Worm (Caenorhabditis elegans): Measurements from ENCODE around the gene F44E2.8.
A peak's percentile ranks its signal among the peaks of the same experiment; 100 is the strongest.

Gene F44E2.8

DNA sequence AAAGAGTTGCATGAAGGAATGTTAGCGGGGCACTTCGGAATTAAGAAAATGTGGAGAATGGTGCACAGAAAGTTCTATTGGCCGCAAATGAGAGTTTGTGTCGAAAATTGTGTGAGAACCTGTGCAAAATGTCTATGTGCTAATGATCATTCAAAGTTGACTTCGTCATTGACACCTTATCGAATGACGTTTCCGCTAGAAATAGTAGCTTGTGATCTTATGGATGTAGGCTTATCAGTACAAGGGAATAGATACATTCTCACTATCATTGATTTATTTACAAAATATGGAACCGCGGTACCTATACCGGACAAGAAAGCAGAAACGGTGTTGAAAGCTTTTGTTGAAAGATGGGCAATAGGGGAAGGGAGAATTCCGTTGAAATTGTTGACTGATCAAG lies 8.8 kb upstream of the F44E2.8 start:
- TF ChIP-seq ztf-29 (GFP tag; IDR thresholded peaks at IDR 0.05) (no peak), med-1 (GFP tag; optimal IDR thresholded peaks at IDR 0.05; ENCODE audit: insufficient read depth) (no peak)

DNA sequence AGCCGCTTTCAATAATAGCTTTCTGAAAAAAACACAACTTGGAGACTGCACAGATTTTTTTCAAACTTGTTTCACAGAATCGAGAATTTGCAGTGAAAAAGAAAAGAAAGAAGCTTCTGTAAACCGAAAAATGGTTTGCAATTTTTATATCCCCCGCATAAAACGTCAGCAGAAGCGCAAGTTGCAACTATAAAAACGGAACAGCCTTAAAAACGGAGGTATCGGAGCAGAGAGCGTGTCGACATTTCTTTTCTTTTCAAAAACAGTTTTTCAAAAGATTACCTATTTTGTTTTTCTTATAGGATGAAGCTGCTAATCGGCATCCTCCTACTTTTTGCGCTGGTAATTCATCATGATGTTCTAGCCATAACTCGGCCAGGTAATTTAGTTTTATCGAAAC lies 2.3 kb upstream of the F44E2.8 start, which contains the start of gene plg-1:
TSS of gene plg-1 (plus strand) at position 301 of the 400 bp plus-strand sequence.
- TF ChIP-seq med-1 (GFP tag; optimal IDR thresholded peaks at IDR 0.05; ENCODE audit: insufficient read depth) (no peak), tab-1 (GFP tag; IDR thresholded peaks at IDR 0.05) (no peak), klf-2 (GFP tag; conservative IDR thresholded peaks at IDR 0.05) (no peak), ztf-23 (GFP tag; IDR thresholded peaks at IDR 0.05) (no peak), cog-1 (tag; optimal IDR thresholded peaks at IDR 0.05) (no peak), ref-1 (GFP tag; conservative IDR thresholded peaks at IDR 0.05) (no peak), T22C8.4 (GFP tag; IDR thresholded peaks at IDR 0.05) (no peak), flt-1 (GFP tag; IDR thresholded peaks at IDR 0.05) (no peak), ztf-29 (GFP tag; IDR thresholded peaks at IDR 0.05) (no peak)

DNA sequence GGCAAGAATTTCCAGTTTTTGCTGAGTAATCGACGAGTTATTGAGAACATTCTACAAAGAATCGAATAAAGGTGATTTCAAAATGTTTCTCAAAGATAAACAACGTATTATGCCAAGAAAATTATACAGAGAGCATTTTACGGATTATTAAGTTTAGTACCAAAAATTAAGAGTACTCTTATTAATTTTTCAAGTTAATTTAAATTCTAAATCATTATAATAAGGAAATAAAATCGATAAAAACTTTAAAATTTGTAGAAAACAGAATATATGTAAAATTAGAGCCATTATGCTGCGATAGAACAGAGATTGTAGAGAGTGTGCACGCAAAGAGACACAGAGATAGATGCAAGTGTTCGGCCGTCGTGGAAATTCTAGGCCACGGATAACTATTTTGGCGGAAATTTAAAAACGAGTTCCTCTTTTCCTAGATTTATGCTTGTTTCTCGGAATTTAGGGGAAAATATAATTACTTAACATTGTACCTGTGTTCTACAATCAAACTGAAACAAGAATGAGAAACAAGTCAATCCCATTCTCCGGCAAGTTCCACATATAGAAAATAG lies 888 bp upstream of the F44E2.8 start, which contains the start of gene F44E2.9:
TSS of gene F44E2.9 (minus strand) at position 51 of the 566 bp plus-strand sequence.
- TF ChIP-seq klf-2 (GFP tag; conservative IDR thresholded peaks at IDR 0.05) (no peak), cog-1 (tag; optimal IDR thresholded peaks at IDR 0.05) (peak; percentile 51), T22C8.4 (GFP tag; IDR thresholded peaks at IDR 0.05) (no peak), flt-1 (GFP tag; IDR thresholded peaks at IDR 0.05) (peak; percentile 27; the same call in 1 of the 2 replicates), ztf-23 (GFP tag; IDR thresholded peaks at IDR 0.05) (0 out of 2 replicates have a peak, but pooled peaks have one; percentile 59)

ce11 chrIII:8848372-8848771 lies 1.3 kb downstream of the F44E2.8 start, which contains the start of gene F44E2.7:
Gene F44E2.7, minus strand, starts transcription at chrIII:8848472.
- no peak for TF ChIP-seq T22C8.4 (GFP tag; IDR thresholded peaks at IDR 0.05)
- no peak for TF ChIP-seq klf-2 (GFP tag; conservative IDR thresholded peaks at IDR 0.05)
- TF ChIP-seq tab-1 (GFP tag; IDR thresholded peaks at IDR 0.05): no peak
- TF ChIP-seq cog-1 (tag; optimal IDR thresholded peaks at IDR 0.05): no peak
- no peak for TF ChIP-seq med-1 (GFP tag; optimal IDR thresholded peaks at IDR 0.05; ENCODE audit: insufficient read depth)
- no peak for TF ChIP-seq ref-1 (GFP tag; conservative IDR thresholded peaks at IDR 0.05)
- no peak for TF ChIP-seq ztf-29 (GFP tag; IDR thresholded peaks at IDR 0.05)
- TF ChIP-seq flt-1 (GFP tag; IDR thresholded peaks at IDR 0.05): no peak
- TF ChIP-seq ztf-23 (GFP tag; IDR thresholded peaks at IDR 0.05): no peak

- TF ChIP-seq ztf-23 (GFP tag; IDR thresholded peaks at IDR 0.05) (no peak), ztf-29 (GFP tag; IDR thresholded peaks at IDR 0.05) (peak; percentile 46; the same call in 1 of the 2 replicates), cog-1 (tag; optimal IDR thresholded peaks at IDR 0.05) (peak; percentile 10), med-1 (GFP tag; optimal IDR thresholded peaks at IDR 0.05; ENCODE audit: insufficient read depth) (no peak)
Observed at ce11 chrIII:8847722-8848121, 2.0 kb downstream of the F44E2.8 start.

- TF ChIP-seq tab-1 (GFP tag; IDR thresholded peaks at IDR 0.05): no peak
- no peak for TF ChIP-seq T22C8.4 (GFP tag; IDR thresholded peaks at IDR 0.05)
- no peak for TF ChIP-seq cog-1 (tag; optimal IDR thresholded peaks at IDR 0.05)
- no peak for TF ChIP-seq med-1 (GFP tag; optimal IDR thresholded peaks at IDR 0.05; ENCODE audit: insufficient read depth)
- TF ChIP-seq flt-1 (GFP tag; IDR thresholded peaks at IDR 0.05): no peak
- TF ChIP-seq klf-2 (GFP tag; conservative IDR thresholded peaks at IDR 0.05): no peak
Observed at ce11 chrIII:8845114-8845513, 4.6 kb downstream of the F44E2.8 start, which contains the start of gene F44E2.6. Gene F44E2.6, minus strand, starts transcription at chrIII:8845214.

- TF ChIP-seq ztf-29 (GFP tag; IDR thresholded peaks at IDR 0.05) (no peak), med-1 (GFP tag; optimal IDR thresholded peaks at IDR 0.05; ENCODE audit: insufficient read depth) (no peak), flt-1 (GFP tag; IDR thresholded peaks at IDR 0.05) (no peak), klf-2 (GFP tag; conservative IDR thresholded peaks at IDR 0.05) (no peak), cog-1 (tag; optimal IDR thresholded peaks at IDR 0.05) (no peak), ztf-23 (GFP tag; IDR thresholded peaks at IDR 0.05) (no peak), tab-1 (GFP tag; IDR thresholded peaks at IDR 0.05) (no peak), ref-1 (GFP tag; conservative IDR thresholded peaks at IDR 0.05) (no peak), T22C8.4 (GFP tag; IDR thresholded peaks at IDR 0.05) (no peak)
Observed at ce11 chrIII:8844137-8844536, 5.5 kb downstream of the F44E2.8 start.

ce11 chrIII:8839813-8840212 lies 9.9 kb downstream of the F44E2.8 start:
- TF ChIP-seq T22C8.4 (GFP tag; IDR thresholded peaks at IDR 0.05) (no peak), flt-1 (GFP tag; IDR thresholded peaks at IDR 0.05) (no peak), ztf-29 (GFP tag; IDR thresholded peaks at IDR 0.05) (no peak), klf-2 (GFP tag; conservative IDR thresholded peaks at IDR 0.05) (no peak), ztf-23 (GFP tag; IDR thresholded peaks at IDR 0.05) (no peak), med-1 (GFP tag; optimal IDR thresholded peaks at IDR 0.05; ENCODE audit: insufficient read depth) (no peak), tab-1 (GFP tag; IDR thresholded peaks at IDR 0.05) (no peak), cog-1 (tag; optimal IDR thresholded peaks at IDR 0.05) (no peak), ref-1 (GFP tag; conservative IDR thresholded peaks at IDR 0.05) (no peak)

ce11 chrIII:8838075-8838474 lies 11.6 kb downstream of the F44E2.8 start, which contains the start of gene F44E2.4:
Gene F44E2.4, minus strand, starts transcription at chrIII:8838424.
- no peak for TF ChIP-seq ztf-29 (GFP tag; IDR thresholded peaks at IDR 0.05)
- TF ChIP-seq ztf-23 (GFP tag; IDR thresholded peaks at IDR 0.05): no peak
- TF ChIP-seq cog-1 (tag; optimal IDR thresholded peaks at IDR 0.05): no peak
- no peak for TF ChIP-seq T22C8.4 (GFP tag; IDR thresholded peaks at IDR 0.05)
- no peak for TF ChIP-seq flt-1 (GFP tag; IDR thresholded peaks at IDR 0.05)
- no peak for TF ChIP-seq tab-1 (GFP tag; IDR thresholded peaks at IDR 0.05)
- no peak for TF ChIP-seq med-1 (GFP tag; optimal IDR thresholded peaks at IDR 0.05; ENCODE audit: insufficient read depth)
- TF ChIP-seq ref-1 (GFP tag; conservative IDR thresholded peaks at IDR 0.05): no peak
- no peak for TF ChIP-seq klf-2 (GFP tag; conservative IDR thresholded peaks at IDR 0.05)

- no peak for TF ChIP-seq med-1 (GFP tag; optimal IDR thresholded peaks at IDR 0.05; ENCODE audit: insufficient read depth)
- no peak for TF ChIP-seq ztf-29 (GFP tag; IDR thresholded peaks at IDR 0.05)
- TF ChIP-seq flt-1 (GFP tag; IDR thresholded peaks at IDR 0.05): no peak
- TF ChIP-seq klf-2 (GFP tag; conservative IDR thresholded peaks at IDR 0.05): no peak
- no peak for TF ChIP-seq ztf-23 (GFP tag; IDR thresholded peaks at IDR 0.05)
- TF ChIP-seq ref-1 (GFP tag; conservative IDR thresholded peaks at IDR 0.05): no peak
- no peak for TF ChIP-seq tab-1 (GFP tag; IDR thresholded peaks at IDR 0.05)
- no peak for TF ChIP-seq T22C8.4 (GFP tag; IDR thresholded peaks at IDR 0.05)
Observed at ce11 chrIII:8831059-8831750, 18.5 kb downstream of the F44E2.8 start, which contains the start of gene F44E2.10. Gene F44E2.10, minus strand, starts transcription at chrIII:8831109.

Measured in whole organism, midembryonic.